Worm (Caenorhabditis elegans) whole organism, late embryonic: ENCODE results near the gene mrpl-53.

Source experiments
- C08G9.2 ChIP-seq: sonication (generic microtip); optimal IDR thresholded peaks from 2 replicates; lab custom pipeline; 2016; ENCODE audit warnings: mild to moderate bottlenecking, missing genetic modification characterization, moderate library complexity, missing compliant biosample characterization
- lin-11 ChIP-seq: fragments of 200-800 bp; sonication (Bioruptor generic); optimal IDR thresholded peaks from 2 replicates; lab custom pipeline; 2018; ENCODE audit warnings: mild to moderate bottlenecking, missing genetic modification characterization, missing compliant biosample characterization
- sox-2 ChIP-seq: fragments of 200-800 bp; sonication (Bioruptor generic); IDR thresholded peaks from 2 replicates; pipeline ENCODE4 v1.3.6; 2022; ENCODE audit warnings: missing genetic modification reagents, missing genetic modification characterization, missing compliant biosample characterization
- unc-55 ChIP-seq: sonication (generic microtip); optimal IDR thresholded peaks from 2 replicates; lab custom pipeline; 2017; ENCODE audit warnings: missing biosample characterization, missing genetic modification reagents, missing genetic modification characterization

DNA sequence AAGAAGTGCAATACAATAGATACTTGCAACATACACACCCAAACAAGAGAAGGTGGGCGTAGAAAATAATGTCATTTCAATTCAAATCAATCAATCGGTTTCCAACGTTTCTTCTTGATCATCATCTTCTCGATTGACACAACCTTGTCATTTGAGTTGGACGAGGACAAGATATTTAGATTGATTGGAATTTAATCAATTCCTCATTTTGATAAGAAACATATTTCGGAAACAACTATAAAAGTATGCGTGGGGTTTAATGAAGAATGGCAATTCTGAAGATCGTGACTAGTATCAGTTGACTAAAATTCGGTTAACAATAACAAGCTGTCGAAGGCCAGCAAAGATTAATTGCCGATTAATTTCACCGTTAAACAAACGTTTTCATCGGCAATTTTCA is 23.2 kb downstream of the mrpl-53 start:
- TF ChIP-seq sox-2 (GFP tag; lab: Robert Waterston, UW) (no peak), lin-11 (tag; lab: Kevin White, UChicago) (no peak), unc-55 (GFP tag; lab: Kevin White, UChicago) (peak; percentile 18), C08G9.2 (tag; lab: Kevin White, UChicago) (no peak)
